Fruit fly (Drosophila melanogaster) whole organism, embryonic: ENCODE data around the gene CG9674.
A peak's percentile ranks its signal among the peaks of the same experiment; 100 is the strongest.

Experiments
- Adf1 ChIP-seq: fragments of 200-800 bp; sonication (Bioruptor generic); IDR thresholded peaks from 2 replicates; pipeline ENCODE4 v1.3.6; 2022; ENCODE audit warnings: missing biosample characterization, missing genetic modification characterization
- CG10366 ChIP-seq: fragments of 200-800 bp; sonication (Bioruptor generic); IDR thresholded peaks from 2 replicates; pipeline ENCODE4 v1.3.6; 2022; ENCODE audit warnings: missing biosample characterization, missing genetic modification characterization
- CG10462 ChIP-seq: fragments of 200-800 bp; sonication (Bioruptor generic); optimal IDR thresholded peaks from 2 replicates; lab custom pipeline; 2016; ENCODE audit warnings: missing biosample characterization, missing genetic modification characterization
- CG11247 ChIP-seq: fragments of 200-800 bp; sonication (Bioruptor generic); IDR thresholded peaks from 2 replicates; pipeline ENCODE4 v1.3.6; 2022; ENCODE audit warnings: missing biosample characterization, missing genetic modification characterization
- CG14014 ChIP-seq: fragments of 200-800 bp; sonication (Bioruptor generic); IDR thresholded peaks from 2 replicates; pipeline ENCODE4 v1.3.6; 2022; ENCODE audit warnings: missing biosample characterization, missing genetic modification characterization
- CG15514 ChIP-seq: fragments of 200-800 bp; sonication (Bioruptor generic); optimal IDR thresholded peaks from 3 replicates; lab custom pipeline; 2017; ENCODE audit warnings: missing biosample characterization, missing genetic modification characterization, mild to moderate bottlenecking, moderate library complexity, missing genetic modification reagents
- CG16815 ChIP-seq: fragments of 200-800 bp; sonication (Bioruptor generic); optimal IDR thresholded peaks from 3 replicates; lab custom pipeline; 2017; ENCODE audit warnings: missing biosample characterization, mild to moderate bottlenecking, missing genetic modification characterization
- CG18599 ChIP-seq: fragments of 200-800 bp; sonication (Bioruptor generic); optimal IDR thresholded peaks from 3 replicates; lab custom pipeline; 2017; ENCODE audit warnings: missing biosample characterization, missing genetic modification characterization, mild to moderate bottlenecking, moderate library complexity, missing genetic modification reagents
- CG2116 ChIP-seq: fragments of 200-800 bp; sonication (Bioruptor generic); optimal IDR thresholded peaks from 3 replicates; lab custom pipeline; 2018; ENCODE audit warnings: missing biosample characterization, mild to moderate bottlenecking, missing genetic modification characterization
- CG2120 ChIP-seq: fragments of 200-800 bp; sonication (Bioruptor generic); optimal IDR thresholded peaks from 3 replicates; lab custom pipeline; 2016; ENCODE audit warnings: missing biosample characterization, missing genetic modification characterization
- CG2129 ChIP-seq: fragments of 200-800 bp; sonication (Bioruptor generic); IDR thresholded peaks from 2 replicates; pipeline ENCODE4 v1.3.6; 2022; ENCODE audit warnings: missing biosample characterization, missing genetic modification characterization; ENCODE audit not compliant: partially characterized antibody
- CG2199 ChIP-seq: fragments of 200-800 bp; sonication (Bioruptor generic); IDR thresholded peaks from 3 replicates; pipeline ENCODE4 v1.3.6; 2022; ENCODE audit warnings: missing biosample characterization, missing genetic modification characterization
- CG33213 ChIP-seq: fragments of 200-800 bp; sonication (Bioruptor generic); optimal IDR thresholded peaks from 3 replicates; lab custom pipeline; 2016; ENCODE audit warnings: missing biosample characterization, missing genetic modification characterization
- CG34224 ChIP-seq: fragments of 200-800 bp; sonication (Bioruptor generic); IDR thresholded peaks from 3 replicates; pipeline ENCODE4 v1.3.6; 2022; ENCODE audit warnings: missing biosample characterization, missing genetic modification characterization; ENCODE audit not compliant: partially characterized antibody
- CG4424 ChIP-seq: fragments of 200-800 bp; sonication (Bioruptor generic); optimal IDR thresholded peaks from 3 replicates; lab custom pipeline; 2016; ENCODE audit warnings: missing biosample characterization, missing genetic modification characterization
- CG6272 ChIP-seq: fragments of 200-800 bp; sonication (Bioruptor generic); IDR thresholded peaks from 2 replicates; pipeline ENCODE4 v1.3.6; 2022; ENCODE audit warnings: missing biosample characterization, missing genetic modification characterization
- CG6683 ChIP-seq: fragments of 200-800 bp; sonication (Bioruptor generic); optimal IDR thresholded peaks from 2 replicates; lab custom pipeline; 2017; ENCODE audit warnings: missing biosample characterization, mild to moderate bottlenecking, missing genetic modification characterization, missing genetic modification reagents
- CG8765 ChIP-seq: fragments of 200-800 bp; sonication (Bioruptor generic); IDR thresholded peaks from 2 replicates; pipeline ENCODE4 v1.3.6; 2022; ENCODE audit warnings: missing biosample characterization, missing genetic modification characterization
- CG9727 ChIP-seq: fragments of 200-800 bp; sonication (Bioruptor generic); optimal IDR thresholded peaks from 3 replicates; lab custom pipeline; 2017; ENCODE audit warnings: missing biosample characterization, mild to moderate bottlenecking, missing genetic modification characterization
- CTCF ChIP-seq: fragments of 200-800 bp; sonication (Bioruptor generic); optimal IDR thresholded peaks from 2 replicates; lab custom pipeline; 2017; ENCODE audit warnings: missing biosample characterization, mild to moderate bottlenecking, missing genetic modification characterization, moderate library complexity
- Dek ChIP-seq: fragments of 200-800 bp; sonication (Bioruptor generic); optimal IDR thresholded peaks from 3 replicates; lab custom pipeline; 2019; ENCODE audit warnings: missing biosample characterization, mild to moderate bottlenecking, missing genetic modification characterization, moderate library complexity
- Gsc ChIP-seq: fragments of 200-800 bp; sonication (Bioruptor generic); IDR thresholded peaks from 2 replicates; pipeline ENCODE4 v1.3.6; 2022; ENCODE audit warnings: missing biosample characterization, missing genetic modification characterization
- HLH4C ChIP-seq: fragments of 200-800 bp; sonication (Bioruptor generic); IDR thresholded peaks from 3 replicates; pipeline ENCODE4 v1.3.6; 2022; ENCODE audit warnings: missing biosample characterization, missing genetic modification characterization; ENCODE audit not compliant: partially characterized antibody
- MESR4 ChIP-seq: fragments of 200-800 bp; sonication (Bioruptor generic); optimal IDR thresholded peaks from 2 replicates; lab custom pipeline; 2018; ENCODE audit warnings: missing biosample characterization, mild to moderate bottlenecking, missing genetic modification characterization, moderate library complexity
- PHDP ChIP-seq: fragments of 200-800 bp; sonication (Bioruptor generic); optimal IDR thresholded peaks from 3 replicates; lab custom pipeline; 2018; ENCODE audit warnings: missing biosample characterization, mild to moderate bottlenecking, missing genetic modification characterization, moderate library complexity
- Ravus ChIP-seq: fragments of 200-800 bp; sonication (Bioruptor generic); IDR thresholded peaks from 2 replicates; pipeline ENCODE4 v1.3.6; 2022; ENCODE audit warnings: missing biosample characterization, missing genetic modification characterization
- Sin3A ChIP-seq: fragments of >200 bp; optimal IDR thresholded peaks from 2 replicates; lab custom pipeline; 2018
- Six4 ChIP-seq: fragments of 200-800 bp; sonication (Bioruptor generic); optimal IDR thresholded peaks from 2 replicates; lab custom pipeline; 2016; ENCODE audit warnings: missing biosample characterization, missing genetic modification characterization
- Sox100B ChIP-seq: fragments of 200-800 bp; sonication (Bioruptor generic); optimal IDR thresholded peaks from 3 replicates; lab custom pipeline; 2018; ENCODE audit warnings: missing biosample characterization, mild to moderate bottlenecking, missing genetic modification characterization
- Sry-β ChIP-seq: fragments of 200-800 bp; sonication (Bioruptor generic); optimal IDR thresholded peaks from 2 replicates; lab custom pipeline; 2018; ENCODE audit warnings: missing biosample characterization, mild to moderate bottlenecking, missing genetic modification characterization, moderate library complexity
- Tbp ChIP-seq: fragments of >200 bp; optimal IDR thresholded peaks from 2 replicates; lab custom pipeline; 2018; ENCODE audit warnings: missing biosample characterization, missing genetic modification characterization
- ash1 ChIP-seq: fragments of 200-800 bp; sonication (Bioruptor generic); optimal IDR thresholded peaks from 2 replicates; lab custom pipeline; 2018; ENCODE audit warnings: missing biosample characterization, mild to moderate bottlenecking, missing genetic modification characterization
- crc ChIP-seq: fragments of 200-800 bp; sonication (Bioruptor generic); optimal IDR thresholded peaks from 2 replicates; lab custom pipeline; 2016; ENCODE audit warnings: missing biosample characterization, missing genetic modification characterization
- cwo ChIP-seq: fragments of 200-800 bp; sonication (Bioruptor generic); optimal IDR thresholded peaks from 3 replicates; lab custom pipeline; 2017; ENCODE audit warnings: missing biosample characterization, missing genetic modification characterization, mild to moderate bottlenecking, moderate library complexity, missing genetic modification reagents
- emc ChIP-seq: fragments of 200-800 bp; sonication (Bioruptor generic); optimal IDR thresholded peaks from 2 replicates; lab custom pipeline; 2016; ENCODE audit warnings: missing biosample characterization, missing genetic modification characterization
- esg ChIP-seq: fragments of 200-800 bp; sonication (Bioruptor generic); conservative IDR thresholded peaks from 2 replicates; pipeline ENCODE4 v1.3.6; 2022; ENCODE audit warnings: missing biosample characterization, missing genetic modification characterization
- exex ChIP-seq: fragments of 200-800 bp; sonication (Bioruptor generic); optimal IDR thresholded peaks from 4 replicates; lab custom pipeline; 2018; ENCODE audit warnings: missing biosample characterization, mild to moderate bottlenecking, missing genetic modification characterization, moderate library complexity
- ftz-f1 ChIP-seq: fragments of 200-800 bp; sonication (Bioruptor generic); optimal IDR thresholded peaks from 2 replicates; lab custom pipeline; 2016; ENCODE audit warnings: missing biosample characterization, missing genetic modification characterization
- hkb ChIP-seq, 2 experiments: fragments of 200-800 bp in 1 of 2; fragments of >200 bp in 1 of 2; sonication (Bioruptor generic) in 1 of 2; IDR thresholded peaks in 1 of 2; optimal IDR thresholded peaks in 1 of 2; 2 replicates each; pipeline versions ENCODE4 v1.3.6 to Lab custom; 2017 to 2022; ENCODE audit warnings: missing biosample characterization in 1 of 2, missing genetic modification characterization in 1 of 2
- insv ChIP-seq, 2 experiments: fragments of 200-800 bp; sonication (Bioruptor generic); optimal IDR thresholded peaks; 3 replicates each; lab custom pipeline; 2016 to 2018; ENCODE audit warnings: missing biosample characterization in 2 of 2, missing genetic modification characterization in 2 of 2
- lab ChIP-seq: fragments of 200-800 bp; sonication (Bioruptor generic); optimal IDR thresholded peaks from 3 replicates; lab custom pipeline; 2017; ENCODE audit warnings: missing biosample characterization, missing genetic modification characterization, mild to moderate bottlenecking, moderate library complexity, missing genetic modification reagents
- lola ChIP-seq, 3 experiments: fragments of >200 bp in 2 of 3; fragments of 200-800 bp in 1 of 3; sonication (Bioruptor generic) in 1 of 3; optimal IDR thresholded peaks; 2 replicates each; lab custom pipeline; 2017 to 2019; ENCODE audit warnings: missing biosample characterization in 3 of 3, missing genetic modification characterization in 3 of 3, mild to moderate bottlenecking in 1 of 3, moderate library complexity in 1 of 3
- pan ChIP-seq, 4 experiments: fragments of >200 bp in 3 of 4; fragments of 200-800 bp in 1 of 4; sonication (Bioruptor generic) in 1 of 4; optimal IDR thresholded peaks in 3 of 4; IDR thresholded peaks in 1 of 4; 2 replicates each; pipeline versions ENCODE4 v1.3.6 to Lab custom; 2017 to 2022; ENCODE audit warnings: missing biosample characterization in 2 of 4, missing genetic modification characterization in 2 of 4, mixed read lengths in 1 of 4
- ranshi ChIP-seq: fragments of 200-800 bp; sonication (Bioruptor generic); IDR thresholded peaks from 2 replicates; pipeline ENCODE4 v1.3.6; 2022; ENCODE audit warnings: missing biosample characterization, missing genetic modification characterization
- run ChIP-seq: fragments of 200-800 bp; sonication (Bioruptor generic); optimal IDR thresholded peaks from 3 replicates; lab custom pipeline; 2018; ENCODE audit warnings: missing biosample characterization, mild to moderate bottlenecking, missing genetic modification characterization
- sima ChIP-seq: fragments of 200-800 bp; sonication (Bioruptor generic); optimal IDR thresholded peaks from 2 replicates; lab custom pipeline; 2016; ENCODE audit warnings: missing biosample characterization, missing genetic modification characterization
- sisA ChIP-seq: fragments of 200-800 bp; sonication (Bioruptor generic); IDR thresholded peaks from 2 replicates; pipeline ENCODE4 v1.3.6; 2022; ENCODE audit warnings: missing biosample characterization, missing genetic modification characterization
- so ChIP-seq: fragments of 200-800 bp; sonication (Bioruptor generic); IDR thresholded peaks from 3 replicates; pipeline ENCODE4 v1.3.6; 2022; ENCODE audit warnings: missing biosample characterization, missing genetic modification characterization
- tna ChIP-seq: fragments of 200-800 bp; sonication (Bioruptor generic); IDR thresholded peaks from 2 replicates; pipeline ENCODE4 v1.3.6; 2022; ENCODE audit warnings: missing biosample characterization, missing genetic modification characterization; ENCODE audit not compliant: partially characterized antibody
- vfl ChIP-seq: fragments of 200-800 bp; sonication (Bioruptor generic); optimal IDR thresholded peaks from 2 replicates; lab custom pipeline; 2016; ENCODE audit warnings: missing biosample characterization, missing genetic modification characterization
- vvl ChIP-seq: fragments of 200-800 bp; sonication (Bioruptor generic); IDR thresholded peaks from 2 replicates; pipeline ENCODE4 v1.3.6; 2022; ENCODE audit warnings: missing biosample characterization, missing genetic modification characterization

Gene CG9674

dm6 chr3L:16840540-16840939, 33.0 kb upstream of the CG9674 start (continued):
- TF ChIP-seq Sry-β = no peak
- TF ChIP-seq CG4424 (GFP tag; lab: Kevin White, UChicago) = no peak
- TF ChIP-seq vvl (GFP tag; lab: Robert Waterston, UW) = no peak
- TF ChIP-seq CTCF (GFP tag; lab: Kevin White, UChicago) = no peak
- no peak for TF ChIP-seq emc (GFP tag; lab: Kevin White, UChicago)
- TF ChIP-seq CG16815 (GFP tag; lab: Kevin White, UChicago) = no peak
- TF ChIP-seq ranshi (GFP tag; lab: Robert Waterston, UW) = 0 out of 2 replicates have a peak, but pooled peaks have one; percentile 30
- no peak for TF ChIP-seq Gsc
- no peak for TF ChIP-seq insv (GFP tag; optimal IDR thresholded peaks at IDR 0.05; lab: Kevin White, UChicago)
- TF ChIP-seq Tbp (GFP tag; lab: Kevin White, UChicago) = no peak
- TF ChIP-seq so (GFP tag; lab: Robert Waterston, UW) = 0 out of 3 replicates have a peak, but pooled peaks have one; percentile 19
- TF ChIP-seq Adf1 = no peak
- TF ChIP-seq Sin3A = no peak
- no peak for TF ChIP-seq vfl (GFP tag; lab: Kevin White, UChicago)
- no peak for TF ChIP-seq CG18599
- no peak for TF ChIP-seq CG33213 (GFP tag; lab: Kevin White, UChicago)
- TF ChIP-seq crc (GFP tag; lab: Kevin White, UChicago) = peak; percentile 3
- TF ChIP-seq Ravus (GFP tag; lab: Robert Waterston, UW) = no peak
- TF ChIP-seq cwo (GFP tag; lab: Kevin White, UChicago) = peak; percentile 37
- no peak for TF ChIP-seq CG6683 (GFP tag; lab: Kevin White, UChicago)
- TF ChIP-seq HLH4C (GFP tag; lab: Robert Waterston, UW) = no peak
- peak; percentile 57 for TF ChIP-seq esg (GFP tag; lab: Robert Waterston, UW)
- TF ChIP-seq CG11247 (GFP tag; lab: Robert Waterston, UW) = no peak
- TF ChIP-seq lola (GFP tag; optimal IDR thresholded peaks at IDR 0.05; lab: Kevin White, UChicago) = no peak
- no peak for TF ChIP-seq hkb (optimal IDR thresholded peaks at IDR 0.05; lab: Kevin White, UChicago)
- no peak for TF ChIP-seq hkb (GFP tag; IDR thresholded peaks at IDR 0.05; lab: Robert Waterston, UW)
- no peak for TF ChIP-seq lab (GFP tag; lab: Kevin White, UChicago)
- TF ChIP-seq CG2129 (GFP tag; lab: Robert Waterston, UW) = no peak
- no peak for TF ChIP-seq sisA
- no peak for TF ChIP-seq CG2116 (GFP tag; lab: Kevin White, UChicago)
- peak; percentile 3 for TF ChIP-seq exex (tag; lab: Kevin White, UChicago)
- no peak for TF ChIP-seq run
- TF ChIP-seq PHDP (tag; lab: Kevin White, UChicago) = peak; percentile 16
- peak; percentile 16 for TF ChIP-seq CG2120 (GFP tag; lab: Kevin White, UChicago)
- TF ChIP-seq CG9727 (GFP tag; lab: Kevin White, UChicago) = no peak
- peak; percentile 16 for TF ChIP-seq CG15514 (GFP tag; lab: Kevin White, UChicago)
- no peak for TF ChIP-seq CG34224 (GFP tag; lab: Robert Waterston, UW)
- TF ChIP-seq CG2199 = no peak
- TF ChIP-seq tna (GFP tag; lab: Robert Waterston, UW) = no peak
- no peak for TF ChIP-seq pan (optimal IDR thresholded peaks at IDR 0.05; lab: Kevin White, UChicago)
- no peak for TF ChIP-seq pan (GFP tag; optimal IDR thresholded peaks at IDR 0.05 in 1 of 2, IDR thresholded peaks at IDR 0.05 in 1 of 2)
- no peak for TF ChIP-seq CG10366 (GFP tag; lab: Robert Waterston, UW)
- no peak for TF ChIP-seq CG14014
- TF ChIP-seq CG10462 (GFP tag; lab: Kevin White, UChicago) = no peak
- TF ChIP-seq CG8765 (GFP tag; lab: Robert Waterston, UW) = no peak
- TF ChIP-seq Sox100B (GFP tag; lab: Kevin White, UChicago) = peak; percentile 19
- no peak for TF ChIP-seq ash1 (GFP tag; lab: Kevin White, UChicago)
- TF ChIP-seq sima (GFP tag; lab: Kevin White, UChicago) = no peak
- TF ChIP-seq MESR4 (GFP tag; lab: Kevin White, UChicago) = no peak
- TF ChIP-seq Dek (tag; lab: Kevin White, UChicago) = peak; percentile 13
- no peak for TF ChIP-seq CG6272 (GFP tag; lab: Robert Waterston, UW)
- no peak for TF ChIP-seq Six4 (GFP tag; lab: Kevin White, UChicago)
- TF ChIP-seq ftz-f1 (GFP tag; lab: Kevin White, UChicago) = no peak
